Worm (Caenorhabditis elegans): ENCODE results near the gene mel-11.

Gene mel-11

DNA sequence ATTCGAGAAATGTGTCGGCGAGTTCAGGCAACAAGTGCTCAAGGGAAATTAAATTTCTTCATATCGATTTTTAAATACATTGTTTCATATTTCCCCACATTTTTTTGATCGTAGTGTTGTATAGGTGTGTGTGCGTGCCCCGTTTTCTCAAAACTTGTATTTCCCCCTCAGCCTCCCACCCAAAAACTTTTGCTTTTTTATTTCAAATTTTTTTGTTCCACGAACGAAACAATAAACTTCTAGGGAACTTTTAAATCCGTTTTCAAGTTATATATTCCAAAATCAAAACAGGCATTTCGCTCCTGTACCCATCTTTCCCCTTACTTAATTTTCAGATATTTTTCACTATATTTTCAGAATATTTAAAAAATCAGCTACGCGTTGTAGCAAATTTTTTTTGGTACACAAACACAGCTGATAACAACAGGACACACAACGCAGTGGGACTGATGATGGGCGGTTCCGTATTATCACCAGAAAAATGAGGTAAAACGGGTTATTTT lies 59.8 kb downstream of the mel-11 start, which contains the start of the genes M176.4 and M176.16:
TSS of gene M176.4 (plus strand) at position 301 of the 503 bp plus-strand sequence.
TSS of gene M176.16 (plus strand) at position 453 of the 503 bp plus-strand sequence.
- TF ChIP-seq fos-1 (tag; optimal IDR thresholded peaks at IDR 0.05) (no peak), nhr-129 (tag; optimal IDR thresholded peaks at IDR 0.05) (no peak), nhr-21 (tag; optimal IDR thresholded peaks at IDR 0.05) (no peak), R02D3.7 (tag; optimal IDR thresholded peaks at IDR 0.05) (no peak), mdl-1 (tag; optimal IDR thresholded peaks at IDR 0.05) (no peak), ZK546.5 (tag; optimal IDR thresholded peaks at IDR 0.05) (no peak), mbf-1 (tag; optimal IDR thresholded peaks at IDR 0.05) (no peak), elt-3 (tag; optimal IDR thresholded peaks at IDR 0.05) (no peak), snpc-4 (tag; optimal IDR thresholded peaks at IDR 0.05) (no peak)
